Worm (Caenorhabditis elegans) whole organism, L4 larva: ENCODE results near the gene K07C5.13.
A peak's percentile ranks its signal among the peaks of the same experiment; 100 is the strongest.

Experiments
- T20F7.1 ChIP-seq: fragments of 200-800 bp; sonication (Bioruptor generic); optimal IDR thresholded peaks from 2 replicates; lab custom pipeline; 2018; ENCODE audit warnings: mild to moderate bottlenecking, missing genetic modification characterization, missing compliant biosample characterization
- Y5F2A.4 ChIP-seq: fragments of 200-800 bp; sonication (Bioruptor generic); optimal IDR thresholded peaks from 2 replicates; lab custom pipeline; 2018; ENCODE audit warnings: mild to moderate bottlenecking, missing genetic modification characterization, missing compliant biosample characterization
- Y75B8A.6 ChIP-seq: fragments of 200-800 bp; sonication (Bioruptor generic); IDR thresholded peaks from 2 replicates; pipeline ENCODE4 v1.3.6; 2022; ENCODE audit warnings: missing genetic modification reagents, missing genetic modification characterization, missing compliant biosample characterization
- aha-1 ChIP-seq: fragments of 150-350 bp; peaks from one replicate; lab custom pipeline; 2014; ENCODE audit warnings: missing biosample characterization, missing genetic modification characterization
- ceh-32 ChIP-seq: sonication (generic microtip); optimal IDR thresholded peaks from 2 replicates; lab custom pipeline; 2016; ENCODE audit warnings: mild to moderate bottlenecking, missing genetic modification characterization, missing compliant biosample characterization; ENCODE audit not compliant: poor library complexity
- cey-2 ChIP-seq: sonication (generic microtip); optimal IDR thresholded peaks from 3 replicates; lab custom pipeline; 2017; ENCODE audit warnings: missing genetic modification characterization, mild to moderate bottlenecking, missing compliant biosample characterization, antibody characterized with exemption, borderline replicate concordance; ENCODE audit not compliant: insufficient read depth
- daf-16 ChIP-seq, 3 experiments: sonication (generic microtip); optimal IDR thresholded peaks; 2 replicates each; lab custom pipeline; 2016 to 2017; ENCODE audit warnings: missing genetic modification characterization in 3 of 3, missing genetic modification reagents in 3 of 3, mild to moderate bottlenecking in 2 of 3, missing compliant biosample characterization in 2 of 3, missing biosample characterization in 1 of 3, moderate library complexity in 1 of 3
- daf-19 ChIP-seq: fragments of 200-800 bp; sonication (Bioruptor generic); conservative IDR thresholded peaks from 2 replicates; pipeline ENCODE4 v1.3.6; 2022; ENCODE audit warnings: missing genetic modification characterization, missing compliant biosample characterization
- daf-8 ChIP-seq: fragments of 200-800 bp; sonication (Bioruptor generic); IDR thresholded peaks from 2 replicates; pipeline ENCODE4 v1.3.6; 2022; ENCODE audit warnings: missing genetic modification characterization, missing compliant biosample characterization
- dmd-9 ChIP-seq: fragments of 200-800 bp; sonication (Bioruptor generic); IDR thresholded peaks from 2 replicates; pipeline ENCODE4 v1.3.6; 2022; ENCODE audit warnings: missing genetic modification reagents, missing genetic modification characterization, missing compliant biosample characterization
- dpl-1 ChIP-seq: fragments of 150-350 bp; optimal IDR thresholded peaks from 2 replicates; lab custom pipeline; 2014; ENCODE audit warnings: missing biosample characterization, missing genetic modification reagents, missing genetic modification characterization
- dve-1 ChIP-seq: sonication (generic microtip); optimal IDR thresholded peaks from 2 replicates; lab custom pipeline; 2017; ENCODE audit warnings: antibody characterized with exemption, mild to moderate bottlenecking, missing genetic modification characterization, missing compliant biosample characterization; ENCODE audit not compliant: insufficient read depth
- gei-8 ChIP-seq: fragments of 200-800 bp; sonication (Bioruptor generic); optimal IDR thresholded peaks from 2 replicates; lab custom pipeline; 2018; ENCODE audit warnings: mild to moderate bottlenecking, missing genetic modification characterization, missing compliant biosample characterization
- hif-1 ChIP-seq, 2 experiments: sonication (generic microtip); optimal IDR thresholded peaks; 2 replicates each; lab custom pipeline; 2016 to 2017; ENCODE audit warnings: missing compliant biosample characterization in 2 of 2, missing genetic modification characterization in 2 of 2, missing genetic modification reagents in 2 of 2, missing genotype in 2 of 2, mild to moderate bottlenecking in 1 of 2
- hlh-11 ChIP-seq: fragments of 200-800 bp; sonication (Bioruptor generic); optimal IDR thresholded peaks from 2 replicates; lab custom pipeline; 2018; ENCODE audit warnings: mild to moderate bottlenecking, missing genetic modification characterization, missing compliant biosample characterization
- hlh-30 ChIP-seq: sonication (generic microtip); optimal IDR thresholded peaks from 2 replicates; lab custom pipeline; 2017; ENCODE audit warnings: antibody characterized with exemption, mild to moderate bottlenecking, missing genetic modification characterization, missing compliant biosample characterization; ENCODE audit not compliant: insufficient read depth
- lin-13 ChIP-seq: fragments of 150-350 bp; optimal IDR thresholded peaks from 2 replicates; lab custom pipeline; 2014; ENCODE audit warnings: missing biosample characterization, missing genetic modification reagents, missing genetic modification characterization
- lin-38 ChIP-seq: fragments of 200-800 bp; sonication (Bioruptor generic); IDR thresholded peaks from 2 replicates; pipeline ENCODE4 v1.3.6; 2022; ENCODE audit warnings: missing genetic modification reagents, missing genetic modification characterization, missing compliant biosample characterization
- lsy-2 ChIP-seq, 2 experiments: fragments of 150-350 bp in 1 of 2; sonication (generic microtip) in 1 of 2; optimal IDR thresholded peaks; 2 replicates each; lab custom pipeline; 2014 to 2017; ENCODE audit warnings: missing biosample characterization in 2 of 2, missing genetic modification characterization in 2 of 2
- madf-9 ChIP-seq: fragments of 200-800 bp; sonication (Bioruptor generic); conservative IDR thresholded peaks from 2 replicates; pipeline ENCODE4 v1.3.6; 2022; ENCODE audit warnings: missing genetic modification reagents, missing genetic modification characterization, missing compliant biosample characterization
- mep-1 ChIP-seq: fragments of 150-350 bp; sonication (generic microtip); optimal IDR thresholded peaks from 3 replicates; lab custom pipeline; 2014; ENCODE audit warnings: missing biosample characterization, missing genetic modification characterization
- mes-2 ChIP-seq: sonication (generic microtip); optimal IDR thresholded peaks from 2 replicates; lab custom pipeline; 2016; ENCODE audit warnings: missing genotype, mild to moderate bottlenecking, missing genetic modification characterization, missing compliant biosample characterization; ENCODE audit not compliant: poor library complexity, severe bottlenecking
- nhr-10 ChIP-seq: fragments of 150-350 bp; optimal IDR thresholded peaks from 2 replicates; lab custom pipeline; 2014; ENCODE audit warnings: missing biosample characterization, missing genetic modification characterization
- nhr-111 ChIP-seq: fragments of 200-800 bp; sonication (Bioruptor generic); optimal IDR thresholded peaks from 2 replicates; lab custom pipeline; 2018; ENCODE audit warnings: mild to moderate bottlenecking, missing genetic modification characterization, missing compliant biosample characterization
- nhr-28 ChIP-seq: fragments of 150-350 bp; optimal IDR thresholded peaks from 2 replicates; lab custom pipeline; 2014; ENCODE audit warnings: missing biosample characterization, missing genetic modification characterization
- nhr-77 ChIP-seq: fragments of 150-350 bp; optimal IDR thresholded peaks from 2 replicates; lab custom pipeline; 2014; ENCODE audit warnings: missing biosample characterization, missing genetic modification characterization
- spr-1 ChIP-seq: sonication (generic microtip); optimal IDR thresholded peaks from 2 replicates; lab custom pipeline; 2016; ENCODE audit warnings: mild to moderate bottlenecking, missing genetic modification characterization, missing compliant biosample characterization
- unc-130 ChIP-seq: sonication (generic microtip); optimal IDR thresholded peaks from 2 replicates; lab custom pipeline; 2016; ENCODE audit warnings: missing genetic modification reagents, missing genetic modification characterization, missing compliant biosample characterization
- vab-7 ChIP-seq: fragments of 200-800 bp; sonication (Bioruptor generic); IDR thresholded peaks from 2 replicates; pipeline ENCODE4 v1.3.6; 2022; ENCODE audit warnings: missing genetic modification reagents, missing genetic modification characterization, missing compliant biosample characterization
- ztf-7 ChIP-seq: fragments of 150-350 bp; optimal IDR thresholded peaks from 2 replicates; lab custom pipeline; 2014; ENCODE audit warnings: missing biosample characterization, missing genetic modification characterization

K07C5.13 gene

ce11 chrV:10338305-10338992 lies 3.4 kb upstream of the K07C5.13 start, which contains the start of gene arx-2:
TSS of gene arx-2 (minus strand) at chrV:10338355.
- TF ChIP-seq dve-1 (peak; percentile 41), nhr-28 (tag; lab: Kevin White, UChicago) (peak; percentile 64), T20F7.1 (GFP tag; lab: Kevin White, UChicago) (peak; percentile 27), lin-38 (GFP tag; lab: Robert Waterston, UW) (peak; percentile 87), daf-19 (GFP tag; lab: Robert Waterston, UW) (no peak), nhr-77 (tag; lab: Kevin White, UChicago) (peak; percentile 53), unc-130 (GFP tag; lab: Kevin White, UChicago) (peak; percentile 3), ztf-7 (no peak), mep-1 (tag; lab: Kevin White, UChicago) (peak; percentile 56), dpl-1 (peak; percentile 49), ceh-32 (tag; lab: Kevin White, UChicago) (no peak), lsy-2 (tag; optimal IDR thresholded peaks at IDR 0.05; lab: Kevin White, UChicago) (peak in 1 of 2 experiments; percentile 61), mes-2 (peak; percentile 62), hlh-30 (peak; percentile 29)

- TF ChIP-seq nhr-10 (tag; lab: Kevin White, UChicago): no peak
- TF ChIP-seq cey-2 (tag; lab: Kevin White, UChicago): no peak
- TF ChIP-seq mep-1 (tag; lab: Kevin White, UChicago): no peak
- no peak for TF ChIP-seq daf-8
- no peak for TF ChIP-seq lin-13 (GFP tag; lab: Kevin White, UChicago)
- TF ChIP-seq dmd-9 (GFP tag; lab: Robert Waterston, UW): no peak
- no peak for TF ChIP-seq aha-1
Measured at ce11 chrV:10339200-10339599, 2.7 kb upstream of the K07C5.13 start, which contains the start of gene K07C5.2. TSS of gene K07C5.2 (plus strand) at chrV:10339500.

ce11 chrV:10342904-10343303 lies 1.0 kb downstream of the K07C5.13 start, which contains the start of gene K07C5.3:
TSS of gene K07C5.3 (plus strand) at chrV:10343032.
- TF ChIP-seq daf-19 (GFP tag; lab: Robert Waterston, UW) (no peak), madf-9 (GFP tag; lab: Robert Waterston, UW) (no peak), hlh-11 (tag; lab: Kevin White, UChicago) (no peak), nhr-111 (GFP tag; lab: Kevin White, UChicago) (no peak), spr-1 (no peak), vab-7 (GFP tag; lab: Robert Waterston, UW) (peak; percentile 12; the same call in 1 of the 2 replicates), gei-8 (GFP tag; lab: Kevin White, UChicago) (no peak), nhr-10 (tag; lab: Kevin White, UChicago) (no peak), Y5F2A.4 (no peak), lin-38 (GFP tag; lab: Robert Waterston, UW) (peak; percentile 27; the same call in 1 of the 2 replicates), Y75B8A.6 (GFP tag; lab: Robert Waterston, UW) (no peak), hif-1 (tag; optimal IDR thresholded peaks at IDR 0.05; lab: Kevin White, UChicago) (no peak), mep-1 (tag; lab: Kevin White, UChicago) (no peak)

ce11 chrV:10350054-10350453 lies 8.2 kb downstream of the K07C5.13 start, which contains the start of gene K07C5.9:
TSS of gene K07C5.9 (minus strand) at chrV:10350154.
- TF ChIP-seq lin-38 (GFP tag; lab: Robert Waterston, UW) (0 out of 2 replicates have a peak, but pooled peaks have one; percentile 10), mes-2 (peak; percentile 8), daf-16 (GFP tag; optimal IDR thresholded peaks at IDR 0.05; lab: Kevin White, UChicago) (no peak), daf-16 (tag; optimal IDR thresholded peaks at IDR 0.05; lab: Kevin White, UChicago) (peak; percentile 25), nhr-10 (tag; lab: Kevin White, UChicago) (no peak)
